Fruit fly (Drosophila melanogaster) whole organism, wandering third instar larva: ENCODE measurements around the gene CG17777.

Experiments used
- Abd-B ChIP-seq: fragments of >200 bp; optimal IDR thresholded peaks from 2 replicates; lab custom pipeline; 2017; ENCODE audit warnings: missing biosample characterization, missing genetic modification characterization
- CG32264 ChIP-seq: fragments of 200-800 bp; sonication (Bioruptor generic); optimal IDR thresholded peaks from 2 replicates; lab custom pipeline; 2016; ENCODE audit warnings: missing biosample characterization, missing genetic modification characterization
- CG9705 ChIP-seq: fragments of 200-800 bp; sonication (Bioruptor generic); optimal IDR thresholded peaks from 2 replicates; lab custom pipeline; 2018; ENCODE audit warnings: missing biosample characterization, mild to moderate bottlenecking, missing genetic modification characterization
- CrebA ChIP-seq: fragments of 200-800 bp; sonication (Bioruptor generic); optimal IDR thresholded peaks from 2 replicates; lab custom pipeline; 2016; ENCODE audit warnings: missing biosample characterization, mild to moderate bottlenecking, missing genetic modification characterization, borderline replicate concordance
- Dfd ChIP-seq: fragments of >200 bp; optimal IDR thresholded peaks from 2 replicates; lab custom pipeline; 2017; ENCODE audit warnings: missing biosample characterization, missing genetic modification characterization
- Dif ChIP-seq: fragments of 200-275, 200-300 bp; sonication (Bioruptor generic); optimal IDR thresholded peaks from 2 replicates; lab custom pipeline; 2018; ENCODE audit warnings: missing biosample characterization, missing genetic modification characterization; ENCODE audit not compliant: partially characterized antibody
- GATAd ChIP-seq: sonication (Bioruptor generic); optimal IDR thresholded peaks from 2 replicates; lab custom pipeline; 2016; ENCODE audit warnings: missing biosample characterization, missing genetic modification characterization
- HLH106 ChIP-seq: fragments of 200-800 bp; optimal IDR thresholded peaks from 3 replicates; lab custom pipeline; 2019; ENCODE audit warnings: missing biosample characterization, mild to moderate bottlenecking, missing genetic modification characterization, moderate library complexity
- Hnf4 ChIP-seq: fragments of 200-800 bp; sonication (Bioruptor generic); optimal IDR thresholded peaks from 2 replicates; lab custom pipeline; 2016; ENCODE audit warnings: missing biosample characterization, mild to moderate bottlenecking, missing genetic modification characterization
- Hr78 ChIP-seq: fragments of >200 bp; optimal IDR thresholded peaks from 2 replicates; lab custom pipeline; 2017; ENCODE audit warnings: missing biosample characterization, missing genetic modification characterization
- Hr83 ChIP-seq: fragments of 200-300 bp; sonication (Bioruptor generic); optimal IDR thresholded peaks from 2 replicates; lab custom pipeline; 2016; ENCODE audit warnings: missing biosample characterization, mild to moderate bottlenecking, missing genetic modification characterization, moderate library complexity; ENCODE audit not compliant: poor library complexity, severe bottlenecking
- Jra ChIP-seq: sonication (Bioruptor generic); optimal IDR thresholded peaks from 2 replicates; lab custom pipeline; 2016; ENCODE audit warnings: missing biosample characterization, missing genetic modification characterization
- Mio ChIP-seq: sonication (Bioruptor generic); optimal IDR thresholded peaks from 2 replicates; lab custom pipeline; 2016; ENCODE audit warnings: missing biosample characterization, missing genetic modification characterization
- Myc ChIP-seq: fragments of >200 bp; optimal IDR thresholded peaks from 2 replicates; lab custom pipeline; 2017
- N ChIP-seq: fragments of >200 bp; optimal IDR thresholded peaks from 2 replicates; lab custom pipeline; 2018; ENCODE audit warnings: missing biosample characterization, missing external identifiers, missing genetic modification characterization
- OdsH ChIP-seq: fragments of 200-800 bp; sonication (Bioruptor generic); optimal IDR thresholded peaks from 2 replicates; lab custom pipeline; 2016; ENCODE audit warnings: missing biosample characterization, mild to moderate bottlenecking, missing genetic modification characterization
- Rel ChIP-seq, 2 experiments: fragments of 200-800 bp; sonication (Bioruptor generic) in 1 of 2; optimal IDR thresholded peaks; 2 replicates in 1 of 2; 3 replicates in 1 of 2; lab custom pipeline; 2016 to 2019; ENCODE audit warnings: mild to moderate bottlenecking in 2 of 2, missing biosample characterization in 2 of 2, missing genetic modification characterization in 2 of 2, moderate library complexity in 1 of 2
- Sp1 ChIP-seq: fragments of 200-800 bp; sonication (Bioruptor generic); optimal IDR thresholded peaks from 3 replicates; lab custom pipeline; 2019; ENCODE audit warnings: missing biosample characterization, mild to moderate bottlenecking, missing genetic modification characterization, moderate library complexity
- Vsx2 ChIP-seq: fragments of 200-300, 225-300 bp; sonication (Bioruptor generic); optimal IDR thresholded peaks from 2 replicates; lab custom pipeline; 2018; ENCODE audit warnings: missing biosample characterization, missing genetic modification characterization; ENCODE audit not compliant: partially characterized antibody
- brk ChIP-seq: fragments of 200-800 bp; sonication (Bioruptor generic); optimal IDR thresholded peaks from 2 replicates; lab custom pipeline; 2016; ENCODE audit warnings: missing biosample characterization, mild to moderate bottlenecking, missing genetic modification characterization
- dl ChIP-seq, 2 experiments: fragments of 175-275, 200-275 bp in 1 of 2; fragments of 200-275 bp in 1 of 2; sonication (Bioruptor generic); optimal IDR thresholded peaks; lab custom pipeline; 2018; ENCODE audit warnings: mild to moderate bottlenecking in 2 of 2, missing biosample characterization in 2 of 2, missing genetic modification characterization in 2 of 2, moderate library complexity in 2 of 2; ENCODE audit not compliant: partially characterized antibody in 2 of 2, insufficient read depth in 1 of 2
- dmrt93B ChIP-seq: fragments of 200-800 bp; sonication (Bioruptor generic); optimal IDR thresholded peaks from 2 replicates; lab custom pipeline; 2018; ENCODE audit warnings: missing biosample characterization, mild to moderate bottlenecking, missing genetic modification characterization
- h ChIP-seq: fragments of 200-800 bp; sonication (Bioruptor generic); optimal IDR thresholded peaks from 3 replicates; lab custom pipeline; 2016; ENCODE audit warnings: missing biosample characterization, mild to moderate bottlenecking, missing genetic modification characterization
- pan ChIP-seq: fragments of >200 bp; optimal IDR thresholded peaks from 2 replicates; lab custom pipeline; 2017
- psq ChIP-seq: fragments of 200-800 bp; sonication (Bioruptor generic); optimal IDR thresholded peaks from 3 replicates; lab custom pipeline; 2017; ENCODE audit warnings: missing biosample characterization, mild to moderate bottlenecking, missing genetic modification characterization, moderate library complexity
- rgr ChIP-seq: fragments of 200-800 bp; sonication (Bioruptor generic); optimal IDR thresholded peaks from 3 replicates; lab custom pipeline; 2016; ENCODE audit warnings: missing biosample characterization, mild to moderate bottlenecking, missing genetic modification characterization
- sage ChIP-seq: fragments of 200-800 bp; sonication (Bioruptor generic); optimal IDR thresholded peaks from 2 replicates; lab custom pipeline; 2016; ENCODE audit warnings: missing biosample characterization, mild to moderate bottlenecking, missing genetic modification characterization
- sv ChIP-seq: fragments of 200-800 bp; sonication (Bioruptor generic); optimal IDR thresholded peaks from 3 replicates; lab custom pipeline; 2016; ENCODE audit warnings: missing biosample characterization, missing genetic modification characterization
- tai ChIP-seq: sonication (Bioruptor generic); optimal IDR thresholded peaks from 2 replicates; lab custom pipeline; 2016; ENCODE audit warnings: missing biosample characterization, missing genetic modification characterization
- woc ChIP-seq: sonication (Bioruptor generic); optimal IDR thresholded peaks from 2 replicates; lab custom pipeline; 2016; ENCODE audit warnings: missing biosample characterization, mild to moderate bottlenecking, missing genetic modification characterization

The CG17777 gene

DNA sequence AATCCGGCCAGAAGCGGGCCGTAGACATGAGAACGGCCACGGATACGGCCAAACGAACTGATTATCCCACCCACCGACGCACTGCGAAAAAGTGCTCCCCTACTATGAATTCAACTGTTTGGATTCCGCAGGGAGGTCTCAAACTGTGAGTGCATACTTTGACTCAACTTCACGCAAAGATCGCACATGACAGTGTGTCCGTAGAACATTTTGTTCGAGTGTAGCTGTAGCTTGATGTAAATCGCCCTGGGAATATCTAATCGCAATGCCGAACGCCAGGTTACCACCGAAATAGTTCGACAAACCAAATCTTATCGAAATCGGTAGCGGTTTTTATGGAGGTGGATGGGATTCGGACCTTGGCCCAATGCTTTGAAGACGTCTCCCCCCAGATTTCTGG lies 25.6 kb upstream of the CG17777 start:
- TF ChIP-seq Mio (GFP tag; lab: Kevin White, UChicago), result no peak
- TF ChIP-seq Jra (GFP tag; lab: Kevin White, UChicago), result no peak
- TF ChIP-seq GATAd (GFP tag; lab: Kevin White, UChicago), result no peak
- TF ChIP-seq Vsx2 (GFP tag; lab: Kevin White, UChicago), result no peak

DNA sequence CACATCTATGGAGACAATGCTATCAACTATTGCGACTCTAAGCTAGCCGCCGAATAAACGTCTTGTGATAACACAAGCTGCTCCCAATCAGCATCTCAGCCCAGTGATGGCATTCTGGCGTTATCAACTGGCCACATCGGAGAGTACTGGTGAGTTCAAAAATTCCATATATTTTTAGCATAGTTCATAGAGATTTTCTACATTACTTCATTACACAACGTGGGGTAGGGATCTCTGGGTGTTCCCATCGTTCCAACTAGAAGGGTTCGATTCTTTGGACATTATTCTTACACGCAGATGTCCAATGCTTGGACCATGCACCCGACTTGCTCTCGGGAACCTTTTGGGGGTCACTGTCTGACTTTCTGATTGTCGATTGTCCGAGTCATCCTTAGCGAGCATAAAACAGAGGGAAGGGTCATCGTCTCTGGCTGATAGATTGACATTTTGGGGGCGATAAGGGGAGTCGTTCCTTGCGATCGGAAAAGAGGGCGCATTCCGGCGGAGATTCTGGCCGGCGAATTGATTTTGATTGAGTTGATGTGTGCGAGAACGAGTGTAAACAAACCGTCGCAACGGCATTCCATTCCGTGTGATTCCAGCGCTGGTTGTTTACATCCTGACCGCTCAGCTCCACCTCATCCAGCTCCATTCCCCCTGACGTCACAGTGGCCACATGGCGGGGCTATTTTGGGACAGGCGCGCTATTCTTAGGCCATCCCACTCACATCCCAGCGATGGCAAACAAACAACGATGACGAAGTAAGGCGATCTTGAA lies 24.3 kb upstream of the CG17777 start, which contains the start of the genes Cyp4d1 and CG3630:
Cyp4d1 (minus strand) TSS at position 51 of the 778 bp plus-strand sequence.
CG3630 (plus strand) TSS at position 67 of the 778 bp plus-strand sequence.
- TF ChIP-seq tai (GFP tag; lab: Kevin White, UChicago), result no peak
- TF ChIP-seq Rel (GFP tag; optimal IDR thresholded peaks at IDR 0.05; lab: Kevin White, UChicago), result no peak
- TF ChIP-seq Rel (tag; optimal IDR thresholded peaks at IDR 0.05; lab: Kevin White, UChicago), result peak; percentile 92

- TF ChIP-seq dmrt93B (no peak), tai (GFP tag; lab: Kevin White, UChicago) (no peak), CG32264 (GFP tag; lab: Kevin White, UChicago) (no peak), pan (lab: Kevin White, UChicago) (no peak), N (no peak), CG9705 (GFP tag; lab: Kevin White, UChicago) (no peak), Sp1 (GFP tag; lab: Kevin White, UChicago) (no peak), sv (GFP tag; lab: Kevin White, UChicago) (no peak), rgr (GFP tag; lab: Kevin White, UChicago) (no peak)
- TF ChIP-seq, all 38 proteins: peak for 0
These were observed 23.3 kb upstream of the CG17777 start for dm6 chrX:2163358-2163757.

DNA sequence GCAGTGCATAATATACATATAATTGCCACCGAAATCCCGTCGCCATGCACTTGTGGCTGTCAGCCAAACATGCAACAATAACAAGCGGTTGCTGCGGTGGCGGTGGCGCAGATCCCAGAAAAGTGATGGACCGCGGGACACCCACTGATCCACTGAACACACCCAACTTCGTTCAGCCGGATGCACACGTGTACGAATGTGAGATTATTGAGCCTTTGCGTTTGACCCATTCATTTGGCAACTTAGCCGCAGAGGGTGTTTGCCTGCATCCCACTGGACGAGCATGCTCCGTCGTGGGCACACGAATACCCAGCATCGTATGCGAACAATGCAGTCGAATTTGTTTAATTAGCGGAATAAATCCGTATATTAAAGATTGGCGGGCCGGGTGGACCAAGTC lies 21.3 kb upstream of the CG17777 start:
- TF ChIP-seq Rel (GFP tag; optimal IDR thresholded peaks at IDR 0.05; lab: Kevin White, UChicago) (no peak), Rel (tag; optimal IDR thresholded peaks at IDR 0.05; lab: Kevin White, UChicago) (no peak), Vsx2 (GFP tag; lab: Kevin White, UChicago) (no peak), Hnf4 (no peak), psq (no peak), CG32264 (GFP tag; lab: Kevin White, UChicago) (no peak), Hr83 (GFP tag; lab: Kevin White, UChicago) (no peak), Hr78 (no peak), GATAd (GFP tag; lab: Kevin White, UChicago) (no peak)

dm6 chrX:2166129-2166528 lies 20.5 kb upstream of the CG17777 start:
- TF ChIP-seq Sp1 (GFP tag; lab: Kevin White, UChicago), result no peak
- TF ChIP-seq CG32264 (GFP tag; lab: Kevin White, UChicago), result no peak
- TF ChIP-seq HLH106 (tag; lab: Kevin White, UChicago), result no peak
- no peak for TF ChIP-seq Hr78
- no peak for TF ChIP-seq woc (GFP tag; lab: Kevin White, UChicago)
- TF ChIP-seq dl (GFP tag; optimal IDR thresholded peaks at IDR 0.05; lab: Kevin White, UChicago; ENCODE audit: insufficient read depth in 1 of 2, partially characterized antibody in 2 of 2), result no peak
- no peak for TF ChIP-seq CrebA
- TF ChIP-seq Myc, result no peak
- no peak for TF ChIP-seq h (GFP tag; lab: Kevin White, UChicago)
- no peak for TF ChIP-seq Dfd (GFP tag; lab: Kevin White, UChicago)
- TF ChIP-seq dmrt93B, result no peak
- TF ChIP-seq Dif (GFP tag; lab: Kevin White, UChicago), result no peak
- no peak for TF ChIP-seq CG9705 (GFP tag; lab: Kevin White, UChicago)
- TF ChIP-seq, all 38 proteins: peak for 0

DNA sequence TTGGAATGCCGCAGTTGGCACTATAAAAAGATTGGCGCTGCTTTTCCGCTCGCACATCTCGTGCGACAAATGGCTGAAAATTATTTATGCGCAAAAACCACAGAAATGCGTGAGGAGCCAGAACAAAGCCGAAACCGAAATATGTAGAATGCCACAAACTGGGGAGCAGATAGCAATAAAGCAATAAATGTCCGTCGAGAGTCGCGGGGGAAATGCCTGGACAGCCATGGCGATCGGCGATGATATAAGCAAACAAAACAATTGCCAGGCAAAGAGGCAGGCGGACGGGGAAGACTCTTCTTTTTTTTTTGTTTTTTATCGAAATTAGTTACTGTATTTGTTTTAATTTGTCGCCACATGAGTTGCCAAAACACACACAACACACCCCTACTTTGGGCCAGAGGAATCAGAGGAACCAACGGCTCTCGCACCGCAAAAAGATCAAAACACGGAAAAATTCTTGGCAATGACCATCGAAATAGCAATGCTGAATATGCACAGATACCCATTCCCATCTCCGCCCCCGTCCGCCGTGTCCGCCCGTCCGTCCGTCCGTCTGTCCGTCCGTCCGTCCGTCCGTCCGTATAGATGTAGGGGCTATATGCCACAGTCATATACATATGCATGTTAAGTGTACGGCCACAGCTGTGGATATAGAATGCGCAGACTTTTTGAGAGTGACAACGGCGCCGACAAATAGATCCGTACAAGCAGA lies 18.0 kb upstream of the CG17777 start:
- TF ChIP-seq h (GFP tag; lab: Kevin White, UChicago), result no peak
- no peak for TF ChIP-seq Dif (GFP tag; lab: Kevin White, UChicago)
- no peak for TF ChIP-seq HLH106 (tag; lab: Kevin White, UChicago)
- no peak for TF ChIP-seq Abd-B (GFP tag; lab: Kevin White, UChicago)
- no peak for TF ChIP-seq OdsH (GFP tag; lab: Kevin White, UChicago)
- TF ChIP-seq brk (GFP tag; lab: Kevin White, UChicago), result no peak
- TF ChIP-seq sage (GFP tag; lab: Kevin White, UChicago), result no peak
- no peak for TF ChIP-seq CG9705 (GFP tag; lab: Kevin White, UChicago)
- no peak for TF ChIP-seq dl (GFP tag; optimal IDR thresholded peaks at IDR 0.05; lab: Kevin White, UChicago; ENCODE audit: insufficient read depth in 1 of 2, partially characterized antibody in 2 of 2)
- no peak for TF ChIP-seq Hr83 (GFP tag; lab: Kevin White, UChicago)
- TF ChIP-seq tai (GFP tag; lab: Kevin White, UChicago), result no peak
- TF ChIP-seq Vsx2 (GFP tag; lab: Kevin White, UChicago), result no peak
- TF ChIP-seq Jra (GFP tag; lab: Kevin White, UChicago), result no peak
- TF ChIP-seq, all 38 proteins: peak for 0
